Fruit fly (Drosophila melanogaster): Measurements from ENCODE around the gene CG32485.

CG32485 gene

dm6 chr3L:3045256-3045743, 4.8 kb upstream of the CG32485 start (continued):
- TF ChIP-seq CG18619 (GFP tag; optimal IDR thresholded peaks at IDR 0.05) (peak; percentile 32), Ssrp (tag; optimal IDR thresholded peaks at IDR 0.05) (peak; percentile 26), croc (GFP tag; conservative IDR thresholded peaks at IDR 0.05) (no peak), CG8944 (GFP tag; optimal IDR thresholded peaks at IDR 0.05) (no peak), CG9437 (GFP tag; optimal IDR thresholded peaks at IDR 0.05) (peak; percentile 22), CG12155 (GFP tag; optimal IDR thresholded peaks at IDR 0.05) (peak; percentile 24), tgo (GFP tag; IDR thresholded peaks at IDR 0.05) (peak; percentile 39; the same call in 2 of the 3 replicates), al (GFP tag; IDR thresholded peaks at IDR 0.05) (peak; percentile 21; the same call in 1 of the 2 replicates), odd (GFP tag; optimal IDR thresholded peaks at IDR 0.05) (peak; percentile 22), CG12942 (GFP tag; optimal IDR thresholded peaks at IDR 0.05) (peak; percentile 34), CG15601 (tag; optimal IDR thresholded peaks at IDR 0.05) (peak; percentile 11), gce (GFP tag; IDR thresholded peaks at IDR 0.05) (no peak), Eip74EF (GFP tag; optimal IDR thresholded peaks at IDR 0.05) (peak in 1 of 2 experiments; percentile 47), CG10147 (GFP tag; optimal IDR thresholded peaks at IDR 0.05) (peak; percentile 41), CG13296 (GFP tag; optimal IDR thresholded peaks at IDR 0.05) (peak; percentile 35), CG8290 (GFP tag; optimal IDR thresholded peaks at IDR 0.05) (no peak), CG8290 (tag; optimal IDR thresholded peaks at IDR 0.05) (no peak), nom (GFP tag; optimal IDR thresholded peaks at IDR 0.05) (peak; percentile 81), bcd (GFP tag; optimal IDR thresholded peaks at IDR 0.05) (peak; percentile 47), lbe (GFP tag; optimal IDR thresholded peaks at IDR 0.05) (peak; percentile 80), CG13123 (GFP tag; optimal IDR thresholded peaks at IDR 0.05) (peak; percentile 25), CG7556 (GFP tag; optimal IDR thresholded peaks at IDR 0.05) (peak; percentile 16), Pdp1 (GFP tag; optimal IDR thresholded peaks at IDR 0.05) (peak in 1 of 2 experiments; percentile 3), slbo (GFP tag; IDR thresholded peaks at IDR 0.05) (peak; percentile 40; the same call in 1 of the 2 replicates), CG7928 (GFP tag; optimal IDR thresholded peaks at IDR 0.05) (no peak), CG30431 (GFP tag; optimal IDR thresholded peaks at IDR 0.05) (no peak), CG10979 (tag; optimal IDR thresholded peaks at IDR 0.05) (peak; percentile 42), CG7786 (GFP tag; optimal IDR thresholded peaks at IDR 0.05) (no peak), CG3281 (GFP tag; optimal IDR thresholded peaks at IDR 0.05) (peak; percentile 57), Awh (GFP tag; IDR thresholded peaks at IDR 0.05) (no peak), bigmax (GFP tag; optimal IDR thresholded peaks at IDR 0.05) (no peak), stc (GFP tag; IDR thresholded peaks at IDR 0.05) (peak; percentile 29; the same call in 1 of the 2 replicates), CG10366 (GFP tag; IDR thresholded peaks at IDR 0.05) (0 out of 2 replicates have a peak, but pooled peaks have one; percentile 16), CG11695 (GFP tag; IDR thresholded peaks at IDR 0.05) (peak; percentile 33; the same call in 1 of the 3 replicates), hb (GFP tag; IDR thresholded peaks at IDR 0.05; ENCODE audit: partially characterized antibody) (no peak), amos (GFP tag; IDR thresholded peaks at IDR 0.05; ENCODE audit: partially characterized antibody) (no peak), unpg (GFP tag; optimal IDR thresholded peaks at IDR 0.05) (peak; percentile 43), CG4707 (GFP tag; optimal IDR thresholded peaks at IDR 0.05) (no peak), PHDP (tag; optimal IDR thresholded peaks at IDR 0.05) (peak; percentile 42), Mad (GFP tag; optimal IDR thresholded peaks at IDR 0.05) (no peak), CG18011 (GFP tag; optimal IDR thresholded peaks at IDR 0.05) (peak; percentile 10), CG2678 (tag; optimal IDR thresholded peaks at IDR 0.05) (peak; percentile 60), prd (optimal IDR thresholded peaks at IDR 0.05) (no peak), prd (GFP tag; IDR thresholded peaks at IDR 0.05) (peak; percentile 45; the same call in 2 of the 3 replicates), HmgD (GFP tag; optimal IDR thresholded peaks at IDR 0.05) (no peak), CG6689 (GFP tag; IDR thresholded peaks at IDR 0.05) (peak; percentile 43; the same call in 1 of the 2 replicates), HLH3B (GFP tag; IDR thresholded peaks at IDR 0.05) (peak; percentile 33; the same call in 1 of the 2 replicates), corto (GFP tag; optimal IDR thresholded peaks at IDR 0.05) (peak; percentile 88), gcm2 (GFP tag; optimal IDR thresholded peaks at IDR 0.05) (no peak)

All from whole organism, embryonic.